Fruit fly (Drosophila melanogaster) S2 (cell line): ENCODE data around the gene daed.

Experiments
- CG8478 ChIP-seq: fragments of >200 bp; optimal IDR thresholded peaks from 2 replicates; lab custom pipeline; 2018
- CTCF ChIP-seq, 2 experiments: fragments of >200 bp; optimal IDR thresholded peaks; 2 replicates each; lab custom pipeline; 2018

Gene daed

DNA sequence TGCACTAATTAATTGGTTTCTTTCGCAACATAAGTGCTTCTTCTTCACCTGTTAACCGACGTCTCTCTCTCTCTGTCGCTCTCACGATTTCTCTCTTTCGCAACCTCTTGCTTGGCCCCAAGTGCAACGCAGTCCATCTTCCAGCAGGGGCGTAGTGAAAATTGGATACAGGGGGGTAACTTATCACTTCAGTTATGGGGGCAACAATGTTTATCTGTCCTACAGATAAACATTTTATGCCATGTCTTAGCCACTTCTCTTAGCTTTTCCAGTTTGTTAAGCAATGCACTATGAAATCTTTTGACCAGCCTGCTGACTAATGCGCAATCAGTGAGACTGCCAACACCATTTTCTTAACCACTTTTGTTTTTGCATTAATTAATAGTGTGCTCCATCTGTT, 11.2 kb upstream of the daed start:
- TF ChIP-seq CG8478 (lab: Kevin White, UChicago) (no peak), CTCF (optimal IDR thresholded peaks at IDR 0.05; lab: Kevin White, UChicago) (no peak)

DNA sequence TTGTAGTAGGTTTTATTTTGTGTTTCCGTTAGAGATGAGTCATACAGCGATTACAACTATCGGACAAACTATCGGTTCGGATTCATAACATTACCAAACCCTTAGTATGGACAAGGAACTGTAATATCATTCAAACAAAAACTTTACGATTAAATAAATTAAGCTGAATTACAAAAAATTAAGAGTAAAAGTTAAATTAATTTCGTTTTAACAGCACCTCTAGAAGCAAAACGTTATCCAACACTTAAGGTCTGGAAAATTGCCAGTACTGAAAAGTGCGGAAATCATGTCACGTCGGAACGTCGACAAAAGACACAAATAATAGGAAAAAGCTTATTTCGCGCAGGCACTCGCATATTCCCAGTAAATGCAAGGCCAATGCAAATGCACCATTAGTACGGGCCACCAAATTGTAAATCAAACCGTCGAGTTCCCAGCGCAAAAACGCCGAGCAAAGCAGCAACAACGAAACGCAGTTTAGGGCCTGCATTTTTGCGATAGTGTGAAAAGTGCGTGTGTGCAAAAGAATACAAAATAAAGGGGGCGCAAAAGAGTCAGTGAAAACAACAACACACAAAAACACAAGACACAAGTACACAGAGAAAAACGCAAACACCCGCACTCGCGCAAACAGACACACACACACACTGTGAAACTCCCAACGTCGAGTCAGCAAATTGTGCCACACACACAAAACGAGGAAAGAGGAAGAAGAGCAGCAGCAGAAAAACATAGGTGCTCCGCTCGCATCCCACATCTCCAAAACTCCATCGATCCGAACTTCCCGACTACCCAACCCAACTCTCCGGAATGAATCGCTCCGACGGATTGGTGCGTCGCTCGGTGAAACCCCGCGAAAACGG, 10.4 kb upstream of the daed start, which contains the start of the genes CG15387 and sau:
TSS of gene CG15387 (minus strand) at position 36 of the 863 bp plus-strand sequence.
TSS of gene sau (plus strand) at position 84 of the 863 bp plus-strand sequence.
- TF ChIP-seq CG8478 (lab: Kevin White, UChicago) (no peak), CTCF (optimal IDR thresholded peaks at IDR 0.05; lab: Kevin White, UChicago) (no peak)

DNA sequence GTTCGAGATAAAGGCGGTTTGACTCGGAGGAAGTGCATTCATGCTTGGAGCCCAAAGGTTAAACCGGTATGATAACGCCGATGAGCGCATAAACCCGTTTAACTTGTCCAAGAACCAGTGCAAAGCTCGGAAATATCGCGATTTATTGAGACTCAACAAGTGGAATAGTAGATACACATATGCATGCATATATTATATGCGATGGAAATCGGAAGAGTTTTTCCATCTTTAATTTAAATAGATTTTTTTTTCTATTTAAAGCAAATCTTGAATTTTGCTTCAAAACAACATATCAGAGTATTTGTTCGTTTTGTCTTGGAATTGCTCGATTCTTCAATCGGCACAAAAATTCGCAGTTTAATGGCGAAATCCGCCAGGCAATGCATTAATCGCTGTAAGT, 6.3 kb upstream of the daed start:
- TF ChIP-seq CTCF (optimal IDR thresholded peaks at IDR 0.05; lab: Kevin White, UChicago) (no peak), CG8478 (lab: Kevin White, UChicago) (no peak)

DNA sequence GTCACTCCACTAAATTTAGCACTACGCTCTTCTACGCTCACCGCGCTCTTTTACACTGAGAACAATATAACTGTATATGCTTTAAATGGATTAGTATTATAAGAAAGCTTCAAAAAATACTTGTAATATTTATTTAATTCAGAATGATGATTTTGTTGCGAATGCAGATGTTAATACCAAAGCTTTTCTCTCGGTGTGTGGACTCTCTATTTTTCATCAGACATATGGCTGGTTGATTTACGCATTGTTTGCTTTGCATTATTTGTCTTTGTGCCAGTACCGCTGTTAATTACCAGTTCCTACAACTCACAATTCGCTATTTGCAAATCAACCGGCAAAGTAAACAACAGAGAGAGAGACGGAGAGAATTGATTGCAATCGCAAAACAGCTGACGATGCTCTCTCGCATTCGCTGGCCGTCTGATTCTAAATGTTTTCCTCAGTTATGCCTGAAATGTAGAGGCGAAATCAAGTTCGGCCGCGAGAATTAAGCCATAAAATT, 5.6 kb upstream of the daed start:
- TF ChIP-seq CTCF (optimal IDR thresholded peaks at IDR 0.05; lab: Kevin White, UChicago) (no peak), CG8478 (lab: Kevin White, UChicago) (no peak)

DNA sequence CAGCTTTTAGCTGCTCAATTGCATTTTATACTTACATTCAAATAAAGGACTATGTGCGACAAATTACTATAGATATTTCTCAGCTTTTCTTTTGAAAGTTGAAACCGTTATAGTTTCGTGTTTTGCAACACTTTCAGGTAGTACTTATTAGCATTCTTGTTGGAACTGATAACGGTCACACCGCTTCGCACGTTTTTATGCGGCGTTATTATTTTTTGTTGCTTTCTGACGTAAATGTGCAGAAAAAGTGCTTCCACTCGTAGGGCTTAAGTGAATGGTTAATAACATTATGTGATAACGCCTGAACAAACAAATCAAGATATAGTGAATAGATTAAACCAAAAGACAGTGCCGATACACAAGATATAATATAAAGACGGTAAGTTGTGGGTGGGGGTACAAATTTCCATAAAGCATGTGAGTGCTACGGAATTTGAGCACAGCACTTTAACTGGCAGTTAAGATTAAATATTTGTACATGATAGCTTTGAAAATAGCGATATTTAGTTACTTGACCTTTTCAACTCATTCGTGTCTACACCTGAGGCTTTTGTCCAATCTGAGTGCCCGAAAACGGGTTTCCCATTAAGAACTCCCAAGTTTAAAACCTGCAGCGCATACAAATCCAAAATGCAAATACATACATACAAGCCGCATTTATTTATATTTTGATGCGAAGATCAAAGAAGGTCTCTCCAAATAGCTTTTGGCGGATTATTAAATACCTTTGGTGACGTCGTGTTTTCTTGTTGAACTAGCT, 4.6 kb upstream of the daed start, which contains the start of gene papi:
TSS of gene papi (plus strand) at position 176 of the 760 bp plus-strand sequence.
- TF ChIP-seq CG8478 (lab: Kevin White, UChicago) (no peak), CTCF (optimal IDR thresholded peaks at IDR 0.05; lab: Kevin White, UChicago) (no peak)

DNA sequence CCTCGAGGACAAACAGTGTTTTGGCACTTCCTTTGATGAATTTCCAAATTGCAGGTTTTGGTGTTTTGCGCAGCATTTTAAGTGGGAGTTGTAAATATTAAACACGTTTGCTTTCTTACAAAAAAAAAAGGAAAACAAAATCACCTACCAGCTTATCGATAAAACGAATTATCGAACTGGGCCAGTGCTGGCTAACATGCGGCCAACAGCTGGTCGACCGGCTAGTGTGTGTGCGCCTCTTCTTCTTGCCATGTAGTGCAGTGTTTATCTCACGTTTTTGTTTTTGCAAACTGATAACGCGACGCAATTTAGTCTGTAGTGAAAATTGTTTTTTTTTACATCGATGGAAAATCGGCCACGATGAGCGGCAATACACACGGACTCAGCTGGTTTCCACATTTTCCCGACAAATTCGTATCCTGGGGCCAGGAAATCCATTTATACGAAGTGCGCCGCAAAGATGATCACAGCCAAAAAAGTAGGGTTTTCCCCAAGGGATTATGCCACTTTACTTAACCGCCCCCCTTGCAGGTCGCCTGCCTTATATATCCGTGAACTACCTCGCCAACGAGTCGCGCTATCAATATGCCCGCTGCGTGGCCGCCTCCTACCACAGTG, 1.1 kb upstream of the daed start, which contains the start of the genes CG15386, CG42371 and mio:
TSS of gene CG15386 (minus strand) at position 180 of the 618 bp plus-strand sequence.
TSS of gene CG42371 (minus strand) at position 180 of the 618 bp plus-strand sequence.
TSS of gene mio (plus strand) at position 224 of the 618 bp plus-strand sequence.
- TF ChIP-seq CTCF (optimal IDR thresholded peaks at IDR 0.05; lab: Kevin White, UChicago): no peak
- no peak for TF ChIP-seq CG8478 (lab: Kevin White, UChicago)

DNA sequence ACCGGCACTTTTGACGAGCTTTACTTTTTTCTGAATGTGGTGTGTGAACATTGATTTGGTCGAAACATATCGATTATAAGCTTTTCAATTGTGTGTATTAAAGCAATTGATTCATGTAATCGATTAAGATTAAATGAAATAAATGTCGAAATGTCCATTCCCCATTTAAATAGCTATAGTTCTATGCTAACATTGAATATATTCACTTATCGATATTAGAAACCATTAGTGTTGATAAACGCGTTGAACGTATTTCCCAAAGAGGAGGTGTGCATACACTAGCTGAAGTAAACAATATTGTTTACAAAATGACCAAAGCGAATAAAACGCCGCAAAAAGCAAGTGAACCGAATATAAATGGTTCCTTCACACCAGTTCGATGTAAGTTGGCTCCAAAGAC, 2.1 kb downstream of the daed start, which contains the start of the genes Uch and CG34174:
TSS of gene Uch (minus strand) at position 208 of the 400 bp plus-strand sequence.
TSS of gene CG34174 (plus strand) at position 263 of the 400 bp plus-strand sequence.
- no peak for TF ChIP-seq CG8478 (lab: Kevin White, UChicago)
- TF ChIP-seq CTCF (optimal IDR thresholded peaks at IDR 0.05; lab: Kevin White, UChicago): no peak

DNA sequence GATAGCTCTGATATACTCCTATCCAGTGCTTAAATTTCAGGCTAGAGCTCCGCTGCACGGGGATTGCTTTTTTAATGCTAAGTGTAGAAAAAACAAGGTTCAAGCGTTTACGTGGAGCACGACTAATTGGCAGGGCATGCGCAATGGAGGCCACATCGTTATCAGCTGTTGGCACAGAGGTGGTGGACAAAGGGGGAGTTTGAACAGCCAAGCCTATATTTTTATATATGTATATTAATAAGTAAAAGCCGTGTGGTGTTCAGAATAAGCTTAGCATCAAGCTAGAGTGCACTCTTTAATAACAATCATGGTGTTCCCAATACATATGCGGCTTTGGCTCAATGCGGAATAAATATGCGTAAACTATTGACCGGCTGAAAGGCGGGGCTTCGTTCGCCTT, 3.6 kb downstream of the daed start, which contains the start of gene CG15385:
TSS of gene CG15385 (minus strand) at position 94 of the 400 bp plus-strand sequence.
- TF ChIP-seq CTCF (optimal IDR thresholded peaks at IDR 0.05; lab: Kevin White, UChicago) (no peak), CG8478 (lab: Kevin White, UChicago) (no peak)

DNA sequence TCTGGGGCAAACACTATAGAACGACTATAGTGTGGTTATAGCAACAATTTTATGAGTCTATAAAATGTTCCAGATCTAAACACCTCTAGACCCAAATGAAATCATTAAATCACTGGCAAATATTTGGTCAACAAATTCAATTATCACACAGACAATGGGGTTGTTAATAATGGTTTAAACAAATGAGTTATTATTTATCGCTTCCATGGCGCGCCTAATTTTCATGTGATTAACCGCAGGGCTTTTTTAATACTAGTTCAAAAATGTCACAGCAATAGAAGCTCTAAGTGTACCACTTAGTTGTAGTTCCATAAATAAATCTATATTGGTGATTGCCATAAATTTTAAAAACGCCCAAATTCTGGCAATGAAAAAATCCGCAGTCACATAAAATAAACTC, 7.1 kb downstream of the daed start, which contains the start of gene CG33124:
TSS of gene CG33124 (minus strand) at position 101 of the 400 bp plus-strand sequence.
- TF ChIP-seq CTCF (optimal IDR thresholded peaks at IDR 0.05; lab: Kevin White, UChicago): no peak
- TF ChIP-seq CG8478 (lab: Kevin White, UChicago): no peak

DNA sequence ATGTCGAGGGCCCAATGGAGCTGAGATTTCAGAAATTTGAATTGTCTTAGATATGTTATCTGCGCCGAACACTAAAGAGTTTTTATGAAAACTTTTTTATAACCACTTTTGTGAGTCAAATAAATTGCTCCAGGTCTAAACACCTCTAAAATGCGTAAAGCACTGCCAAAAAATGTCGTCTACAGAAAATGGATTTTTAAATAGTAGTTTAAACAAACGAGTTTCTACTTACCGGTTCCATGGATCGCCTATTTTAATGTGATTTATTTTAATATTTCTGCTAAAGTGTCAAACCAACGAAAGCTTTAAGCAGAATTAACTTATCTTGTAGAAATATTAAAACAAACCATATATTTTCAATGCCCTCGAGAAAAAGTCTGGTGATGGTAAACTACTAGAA, 10.0 kb downstream of the daed start, which contains the start of gene CG31668:
TSS of gene CG31668 (minus strand) at position 101 of the 400 bp plus-strand sequence.
- no peak for TF ChIP-seq CTCF (optimal IDR thresholded peaks at IDR 0.05; lab: Kevin White, UChicago)
- TF ChIP-seq CG8478 (lab: Kevin White, UChicago): no peak

DNA sequence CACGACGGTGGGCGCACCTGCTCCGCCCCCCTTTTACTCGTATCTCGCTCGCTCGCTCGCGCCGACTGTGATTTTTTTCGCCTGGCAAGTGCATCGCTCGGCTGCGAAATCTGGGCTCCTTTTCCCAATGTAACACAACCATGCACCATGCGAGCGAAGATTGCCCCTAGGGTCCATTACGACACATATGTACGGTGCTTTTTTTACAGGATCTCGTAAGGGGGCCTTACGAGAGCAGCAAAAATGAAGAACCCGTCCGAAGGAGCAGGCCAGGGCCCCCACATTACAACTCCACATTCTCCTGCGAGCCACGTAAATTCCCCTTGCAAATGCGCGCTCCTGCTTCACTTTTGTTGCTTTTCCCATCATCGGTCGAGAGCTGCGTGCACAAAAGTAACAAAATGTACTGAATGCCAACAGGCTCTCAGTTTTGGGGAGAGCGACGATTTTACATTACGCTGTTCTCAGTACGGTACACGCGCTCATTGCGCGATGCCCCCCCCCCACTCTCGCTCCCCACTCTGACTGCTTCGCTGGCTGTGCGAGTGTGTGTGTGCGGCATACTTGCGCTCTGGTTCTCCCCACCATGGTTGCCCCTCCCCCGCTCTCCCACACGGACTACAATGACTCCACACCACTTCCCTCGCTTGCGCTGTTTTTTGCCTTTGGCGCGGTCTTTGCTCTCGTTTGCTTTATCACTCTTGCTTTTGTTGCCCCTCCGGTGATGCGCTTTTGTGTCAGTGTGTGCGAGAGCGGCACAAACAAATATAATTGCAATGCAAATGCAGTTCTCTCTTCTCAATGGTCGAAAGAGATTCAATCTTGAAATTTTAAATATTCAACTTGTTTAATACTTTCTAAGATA, 13.0 kb downstream of the daed start:
- no peak for TF ChIP-seq CG8478 (lab: Kevin White, UChicago)
- no peak for TF ChIP-seq CTCF (optimal IDR thresholded peaks at IDR 0.05; lab: Kevin White, UChicago)

DNA sequence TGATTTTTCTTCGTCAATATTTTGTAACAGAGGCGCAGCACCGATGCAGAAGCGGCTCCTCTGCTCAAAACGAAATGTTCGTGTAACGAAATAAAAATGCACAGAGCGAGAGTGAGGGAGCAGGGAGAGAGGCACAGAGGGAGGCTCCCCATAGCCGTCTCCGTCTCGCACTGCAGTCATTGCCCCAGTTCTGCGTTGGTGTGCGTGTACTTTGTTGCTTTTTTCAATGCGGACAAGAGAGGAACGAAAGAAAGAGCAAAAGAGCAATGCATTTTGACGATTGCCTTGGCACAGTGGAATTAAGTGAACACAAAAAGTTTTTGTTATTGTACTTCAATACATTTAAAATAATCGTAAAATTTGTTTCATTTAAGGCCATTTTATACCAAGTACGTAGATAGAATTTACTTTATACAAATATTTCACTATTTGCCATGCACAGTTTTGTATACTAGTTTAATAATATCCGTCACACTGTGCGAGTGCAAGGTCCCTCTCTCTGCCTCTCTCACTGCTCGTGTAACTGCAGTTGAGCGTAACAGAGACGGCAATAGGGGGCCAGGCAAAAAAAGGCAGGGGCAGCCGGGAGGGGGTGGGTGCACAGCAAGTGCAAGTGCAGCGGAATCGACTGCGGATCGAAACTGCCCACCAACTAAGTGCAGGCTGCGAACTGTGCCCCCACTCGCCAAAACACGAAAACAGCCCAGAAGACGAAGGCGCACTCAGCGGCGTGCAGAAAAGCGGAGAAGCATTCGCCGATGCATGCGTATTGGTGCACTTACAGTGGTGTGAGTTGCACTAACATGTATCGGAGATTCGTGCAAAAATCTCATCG, 13.9 kb downstream of the daed start:
- TF ChIP-seq CG8478 (lab: Kevin White, UChicago) (no peak), CTCF (optimal IDR thresholded peaks at IDR 0.05; lab: Kevin White, UChicago) (no peak)
